Worm (Caenorhabditis elegans): Measurements from ENCODE around the gene F44B9.5.

F44B9.5 gene

DNA sequence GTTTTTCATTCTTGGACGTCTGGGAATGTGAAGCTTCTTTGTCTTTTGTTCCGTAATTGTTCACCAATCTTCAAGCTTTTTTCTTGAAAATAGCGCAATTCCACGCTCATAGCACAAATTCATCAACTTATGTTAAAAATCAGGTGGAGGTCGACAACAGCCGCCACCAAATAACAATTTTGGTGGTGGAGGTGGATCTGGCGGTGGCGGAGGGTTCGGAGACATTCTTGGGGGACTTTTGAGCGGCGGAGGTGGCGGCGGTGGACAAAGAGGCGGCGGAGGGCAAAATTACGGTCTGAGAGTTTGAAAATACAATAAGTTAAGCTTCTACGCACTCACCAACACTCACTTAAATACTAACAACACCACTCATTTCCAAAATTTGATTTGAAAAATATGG, 34.4 kb downstream of the F44B9.5 start:
- no peak for TF ChIP-seq hmg-20 (GFP tag; IDR thresholded peaks at IDR 0.05)
- 0 out of 2 replicates have a peak, but pooled peaks have one; percentile 16 for TF ChIP-seq ztf-6 (GFP tag; IDR thresholded peaks at IDR 0.05)
- peak; percentile 8; the same call in 1 of the 2 replicates for TF ChIP-seq egrh-3 (GFP tag; IDR thresholded peaks at IDR 0.05)
- no peak for TF ChIP-seq F37B4.10 (GFP tag; IDR thresholded peaks at IDR 0.05)
- no peak for TF ChIP-seq madf-6 (GFP tag; IDR thresholded peaks at IDR 0.05)
- no peak for TF ChIP-seq repo-1 (tag; optimal IDR thresholded peaks at IDR 0.05)
- TF ChIP-seq Y53F4B.3 (GFP tag; IDR thresholded peaks at IDR 0.05): no peak
- no peak for TF ChIP-seq unc-130 (GFP tag; optimal IDR thresholded peaks at IDR 0.05)
- peak; percentile 65 for TF ChIP-seq zfh-2 (GFP tag; conservative IDR thresholded peaks at IDR 0.05)
- no peak for TF ChIP-seq tbx-9 (tag; optimal IDR thresholded peaks at IDR 0.05; ENCODE audit: borderline replicate concordance)
- TF ChIP-seq F49E8.2 (tag; optimal IDR thresholded peaks at IDR 0.05; ENCODE audit: insufficient read depth): no peak
- TF ChIP-seq Y67H2A.10 (GFP tag; conservative IDR thresholded peaks at IDR 0.05): no peak
- TF ChIP-seq sdz-38 (tag; optimal IDR thresholded peaks at IDR 0.05): no peak
- TF ChIP-seq gei-17 (GFP tag; optimal IDR thresholded peaks at IDR 0.05): no peak
- TF ChIP-seq ceh-79 (tag; optimal IDR thresholded peaks at IDR 0.05): no peak
- no peak for TF ChIP-seq Y56A3A.18 (GFP tag; IDR thresholded peaks at IDR 0.05)
- TF ChIP-seq ztf-3 (GFP tag; optimal IDR thresholded peaks at IDR 0.05): no peak
- TF ChIP-seq ztf-22 (GFP tag; optimal IDR thresholded peaks at IDR 0.05): no peak
- TF ChIP-seq nhr-27 (tag; optimal IDR thresholded peaks at IDR 0.05): no peak
- no peak for TF ChIP-seq pha-4 (tag; optimal IDR thresholded peaks at IDR 0.05)

DNA sequence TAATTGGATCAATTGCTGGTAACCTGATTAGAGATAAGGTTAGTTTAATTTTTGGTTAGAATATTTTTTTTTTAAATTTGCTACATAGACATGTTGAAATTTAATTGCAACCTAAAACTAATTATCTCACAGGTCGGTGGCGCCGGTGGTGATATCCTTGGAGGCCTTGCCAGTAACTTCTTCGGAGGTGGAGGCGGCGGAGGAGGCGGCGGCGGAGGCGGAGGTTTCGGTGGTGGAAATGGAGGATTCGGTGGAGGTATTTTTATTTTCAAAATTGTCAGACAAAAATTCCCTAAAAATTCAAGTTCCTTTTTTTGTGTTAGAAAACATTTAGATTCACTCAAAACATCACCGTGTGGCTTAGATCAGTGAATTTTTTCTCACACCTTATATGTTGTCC, 35.1 kb downstream of the F44B9.5 start:
- TF ChIP-seq zfh-2 (GFP tag; conservative IDR thresholded peaks at IDR 0.05) (peak; percentile 65), madf-6 (GFP tag; IDR thresholded peaks at IDR 0.05) (peak; percentile 31; the same call in 1 of the 2 replicates), Y79H2A.3 (GFP tag; conservative IDR thresholded peaks at IDR 0.05) (no peak)

DNA sequence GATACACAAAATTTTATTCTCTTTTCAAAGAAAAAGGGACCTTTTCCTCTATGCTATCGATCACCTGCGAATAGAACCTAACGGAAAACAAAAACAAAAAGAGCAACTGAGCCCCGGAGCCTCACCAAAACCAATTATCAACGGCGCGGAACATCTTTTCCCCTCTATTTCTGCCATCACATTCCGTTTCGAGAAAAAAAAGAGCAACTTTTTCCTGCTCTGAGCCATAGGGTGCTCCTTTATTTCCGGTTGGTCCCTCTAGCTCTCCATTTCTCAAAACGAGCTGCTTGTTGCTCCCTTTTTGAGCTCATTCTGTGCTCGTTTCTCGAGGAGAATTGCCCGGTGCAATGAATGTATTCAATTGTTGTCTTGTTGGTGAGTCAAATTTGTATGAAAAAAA, 36.7 kb downstream of the F44B9.5 start, which contains the start of gene clp-1:
TSS of gene clp-1 (plus strand) at position 301 of the 400 bp plus-strand sequence.
- TF ChIP-seq snpc-1.3 (tag; optimal IDR thresholded peaks at IDR 0.05; ENCODE audit: insufficient read depth): no peak
- no peak for TF ChIP-seq pbrm-1 (GFP tag; IDR thresholded peaks at IDR 0.05)
- TF ChIP-seq rpc-1 (optimal IDR thresholded peaks at IDR 0.05): no peak
- TF ChIP-seq rpc-1 (tag; optimal IDR thresholded peaks at IDR 0.05): no peak
- TF ChIP-seq lag-1 (GFP tag; IDR thresholded peaks at IDR 0.05): no peak

DNA sequence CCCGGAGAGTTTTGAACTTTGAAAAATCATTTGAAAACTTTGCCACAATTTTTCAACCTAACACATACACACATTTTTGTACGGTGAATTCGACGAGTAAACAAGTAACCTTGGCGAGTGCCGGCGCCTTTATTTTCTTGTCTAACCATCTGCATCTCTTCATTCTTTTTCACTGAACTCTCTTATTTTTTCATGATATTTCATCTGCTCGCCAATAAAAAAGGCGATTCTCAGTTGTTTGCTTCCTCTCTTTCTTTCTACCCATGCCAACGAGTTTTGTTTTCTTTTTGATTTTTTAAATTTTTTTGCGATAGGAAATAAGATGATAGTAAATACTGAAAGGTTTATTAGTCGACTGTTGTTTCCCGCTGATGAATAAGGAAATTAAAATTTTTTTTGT, 37.6 kb downstream of the F44B9.5 start:
- TF ChIP-seq pbrm-1 (GFP tag; IDR thresholded peaks at IDR 0.05) (peak; percentile 38), nhr-80 (tag; optimal IDR thresholded peaks at IDR 0.05) (peak; percentile 38), akir-1 (GFP tag; optimal IDR thresholded peaks at IDR 0.05) (no peak), Y67H2A.10 (GFP tag; conservative IDR thresholded peaks at IDR 0.05) (no peak), B0261.1 (tag; optimal IDR thresholded peaks at IDR 0.05) (peak; percentile 41), hmg-1.2 (GFP tag; IDR thresholded peaks at IDR 0.05) (peak; percentile 93), pha-4 (tag; optimal IDR thresholded peaks at IDR 0.05) (peak; percentile 14), nfya-1 (tag; optimal IDR thresholded peaks at IDR 0.05; ENCODE audit: borderline replicate concordance, insufficient read depth) (no peak), hsf-1 (GFP tag; IDR thresholded peaks at IDR 0.05) (no peak), unc-130 (GFP tag; optimal IDR thresholded peaks at IDR 0.05) (no peak), hlh-12 (tag; optimal IDR thresholded peaks at IDR 0.05) (no peak), snpc-1.1 (tag; optimal IDR thresholded peaks at IDR 0.05; ENCODE audit: insufficient read depth) (no peak), lin-40 (tag; optimal IDR thresholded peaks at IDR 0.05) (peak; percentile 15), ZK185.1 (tag; optimal IDR thresholded peaks at IDR 0.05; ENCODE audit: poor library complexity, severe bottlenecking) (peak; percentile 33), lsy-27 (tag; optimal IDR thresholded peaks at IDR 0.05; ENCODE audit: borderline replicate concordance, insufficient read depth) (no peak), rcor-1 (GFP tag; IDR thresholded peaks at IDR 0.05) (no peak), F55B11.4 (tag; optimal IDR thresholded peaks at IDR 0.05; ENCODE audit: borderline replicate concordance, insufficient read depth) (no peak), F22D6.2 (tag; optimal IDR thresholded peaks at IDR 0.05) (no peak), attf-5 (GFP tag; optimal IDR thresholded peaks at IDR 0.05) (peak; percentile 59), ztf-28 (GFP tag; IDR thresholded peaks at IDR 0.05) (no peak), zim-3 (tag; optimal IDR thresholded peaks at IDR 0.05) (no peak), ekl-4 (GFP tag; IDR thresholded peaks at IDR 0.05) (no peak)
